Worm (Caenorhabditis elegans): Measurements from ENCODE around the gene pqn-78.
A peak's percentile ranks its signal among the peaks of the same experiment; 100 is the strongest.
"Not testable (repeated sequence)": the region's sequence is repeated elsewhere in the genome, so short reads cannot be mapped to it uniquely, and the experiment has no call there.

Gene pqn-78

DNA sequence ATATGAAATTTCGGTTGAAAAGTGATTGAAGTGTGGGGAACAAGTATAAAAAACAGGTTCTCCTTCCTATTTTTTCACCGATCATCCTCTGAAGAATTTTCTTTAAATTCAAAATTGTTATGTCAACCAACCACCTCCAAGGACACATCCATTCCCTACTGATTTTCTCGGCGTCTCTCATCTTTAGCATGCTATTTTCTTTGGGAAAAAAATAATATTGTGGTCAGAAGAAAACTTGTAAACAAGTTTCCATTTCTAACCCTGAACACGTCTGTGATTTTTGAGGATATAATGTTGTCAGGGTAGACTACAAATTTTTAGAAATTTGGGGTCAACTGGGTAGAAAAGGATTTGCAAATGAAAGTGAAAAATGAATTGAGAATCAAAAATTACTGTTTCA is 22.8 kb upstream of the pqn-78 start:
- no peak for TF ChIP-seq nhr-42 (GFP tag; IDR thresholded peaks at IDR 0.05)
- TF ChIP-seq nhr-28 (tag; optimal IDR thresholded peaks at IDR 0.05): peak; percentile 51

DNA sequence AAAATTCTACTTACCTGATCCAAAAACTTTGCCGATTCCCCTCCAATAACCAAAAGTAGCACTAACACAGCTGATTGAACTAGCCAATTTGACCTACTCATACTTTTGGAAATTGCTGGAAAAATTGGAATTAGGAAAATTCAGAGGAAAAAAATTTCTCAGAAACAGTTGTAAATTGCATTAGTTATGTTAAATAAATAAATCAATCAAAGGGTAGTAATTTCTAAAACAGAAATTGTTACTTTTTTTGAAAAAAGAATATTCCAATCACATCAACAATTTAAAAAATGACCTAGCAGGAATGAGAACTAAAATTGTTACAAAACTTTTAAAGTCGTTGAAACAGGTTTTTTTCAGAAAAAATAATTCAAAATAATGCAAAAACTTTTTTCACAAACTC is 22.1 kb upstream of the pqn-78 start, which contains the start of gene Y105C5A.8:
Gene Y105C5A.8 (minus strand): TSS at position 101 of the 400 bp plus-strand sequence.
- 0 out of 2 replicates have a peak, but pooled peaks have one; percentile 20 for TF ChIP-seq snpc-1.2 (GFP tag; IDR thresholded peaks at IDR 0.05)
- no peak for TF ChIP-seq egl-43 (GFP tag; IDR thresholded peaks at IDR 0.05)

DNA sequence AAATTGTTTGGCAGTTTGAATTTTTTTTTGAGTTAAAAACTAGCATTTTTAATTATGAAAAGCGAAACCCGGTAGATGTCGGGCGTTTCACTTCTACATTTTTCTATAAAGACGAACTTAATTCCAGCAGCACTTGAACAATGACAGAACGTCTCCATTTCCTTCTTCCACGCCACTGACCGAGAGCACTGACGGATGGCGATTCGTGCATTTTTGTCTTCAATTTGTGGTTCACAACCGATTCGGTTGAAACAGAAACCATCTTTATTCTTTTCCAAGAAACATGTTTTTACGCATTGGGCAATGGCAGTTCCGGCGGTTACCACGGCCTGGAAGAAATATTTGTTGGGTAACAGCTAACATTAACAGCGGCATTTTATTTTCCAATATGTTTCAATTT is 18.3 kb upstream of the pqn-78 start:
- TF ChIP-seq snpc-1.2 (GFP tag; IDR thresholded peaks at IDR 0.05) (peak; percentile 79), ceh-28 (tag; optimal IDR thresholded peaks at IDR 0.05) (no peak)

DNA sequence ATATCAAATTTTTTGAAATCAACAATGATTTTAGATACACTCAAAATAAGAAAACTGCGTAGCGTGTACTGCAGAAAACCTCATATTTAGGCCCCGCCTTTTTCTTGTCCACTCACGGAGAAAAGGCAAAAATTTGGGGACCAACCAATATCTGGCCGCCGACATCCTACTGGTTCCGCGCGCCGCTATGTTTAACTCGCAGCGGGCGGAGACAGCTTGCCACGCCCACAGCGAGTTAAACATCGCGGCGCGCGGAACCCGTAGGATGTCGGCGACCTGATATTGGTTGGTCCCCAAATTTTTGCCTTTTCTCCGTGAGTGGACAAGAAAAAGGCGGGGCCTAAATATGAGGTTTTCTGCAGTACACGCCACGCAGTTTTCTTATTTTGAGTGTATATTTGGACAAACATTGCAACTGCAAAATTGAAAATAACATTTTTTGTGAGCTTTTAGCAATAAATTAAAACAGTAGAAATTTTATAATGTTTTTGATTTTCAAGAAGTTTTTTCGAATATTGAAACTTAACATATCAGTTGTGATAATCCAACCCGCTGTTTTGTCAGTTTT is 15.1 kb upstream of the pqn-78 start:
- peak; percentile 95 for TF ChIP-seq snpc-1.2 (GFP tag; IDR thresholded peaks at IDR 0.05)

DNA sequence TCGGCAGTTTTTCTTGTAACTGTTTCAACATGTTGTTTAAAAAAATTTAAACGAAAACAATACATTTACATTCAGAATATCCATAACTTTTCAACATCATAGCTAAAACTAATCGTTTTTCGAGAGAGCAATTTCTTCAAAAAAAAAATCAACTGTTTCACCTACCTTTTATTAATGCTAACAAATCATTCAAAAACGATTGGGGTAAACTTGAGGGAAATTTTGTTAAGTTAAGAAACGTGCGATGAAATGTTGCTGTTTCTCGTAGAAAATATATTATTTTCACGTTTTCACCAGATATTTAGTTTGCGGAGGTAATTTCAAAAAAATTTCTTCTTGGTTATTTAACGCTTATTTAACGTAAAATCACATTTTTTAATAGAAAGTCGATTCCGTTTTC is 11.6 kb upstream of the pqn-78 start:
- TF ChIP-seq snpc-1.2 (GFP tag; IDR thresholded peaks at IDR 0.05) (peak; percentile 70; the same call in 1 of the 2 replicates), F37D6.2 (tag; optimal IDR thresholded peaks at IDR 0.05) (no peak)

DNA sequence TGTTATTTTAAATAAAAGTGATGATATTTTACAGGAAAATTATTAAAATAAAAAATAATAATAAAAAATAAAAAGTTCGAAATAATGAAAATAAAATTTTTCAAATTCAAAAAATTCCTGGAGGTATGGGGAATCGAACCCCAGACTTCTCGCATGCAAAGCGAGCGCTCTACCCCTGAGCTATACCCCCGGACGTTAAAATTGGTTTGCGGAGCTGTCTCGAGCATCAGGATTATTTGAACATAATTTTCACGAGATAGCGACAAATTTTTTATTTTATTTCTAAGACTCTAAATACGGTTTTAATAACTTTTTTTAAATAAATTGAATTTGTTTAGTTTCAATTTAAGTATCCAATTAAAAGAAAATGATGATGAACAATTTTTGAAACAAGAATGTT is 9.4 kb upstream of the pqn-78 start:
- TF ChIP-seq aha-1 (tag): no peak
- peak; percentile 74 for TF ChIP-seq snpc-4 (tag; optimal IDR thresholded peaks at IDR 0.05)
- peak; percentile 43 for TF ChIP-seq lin-38 (GFP tag; IDR thresholded peaks at IDR 0.05)
- TF ChIP-seq pha-4 (GFP tag; IDR thresholded peaks at IDR 0.05): peak; percentile 44; the same call in 1 of the 2 replicates
- TF ChIP-seq pha-4 (tag; optimal IDR thresholded peaks at IDR 0.05): no peak
- TF ChIP-seq ceh-28 (tag; optimal IDR thresholded peaks at IDR 0.05): no peak
- TF ChIP-seq snpc-1.2 (GFP tag; IDR thresholded peaks at IDR 0.05): peak; percentile 98
- TF ChIP-seq daf-16 (GFP tag; optimal IDR thresholded peaks at IDR 0.05): peak in 1 of 2 experiments; percentile 22
- TF ChIP-seq daf-16 (tag; optimal IDR thresholded peaks at IDR 0.05): no peak

DNA sequence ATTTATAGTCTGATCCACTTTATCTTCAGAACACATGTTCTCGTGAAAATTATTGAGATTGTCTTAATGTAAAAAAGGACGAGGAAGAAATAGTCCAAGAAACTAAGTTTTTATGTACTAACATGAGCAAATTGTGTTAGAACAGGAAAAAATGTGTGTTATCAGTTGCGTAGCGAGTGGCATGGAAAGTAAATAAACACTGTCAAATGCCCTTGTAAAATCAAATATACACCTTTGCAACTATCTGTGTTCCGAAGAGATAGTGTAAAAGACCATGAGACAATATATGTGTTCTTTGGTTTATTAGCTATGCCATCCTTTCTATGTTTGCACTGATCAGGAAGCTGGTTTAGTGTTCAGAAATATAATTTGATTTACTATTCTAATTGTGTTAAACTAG is 1.8 kb downstream of the pqn-78 start:
- no peak for TF ChIP-seq lim-7 (GFP tag; IDR thresholded peaks at IDR 0.05)
- peak; percentile 55 for TF ChIP-seq nhr-28 (tag; optimal IDR thresholded peaks at IDR 0.05)
- TF ChIP-seq nhr-237 (tag; optimal IDR thresholded peaks at IDR 0.05): no peak
- no peak for TF ChIP-seq daf-16 (GFP tag; optimal IDR thresholded peaks at IDR 0.05)
- peak; percentile 50 for TF ChIP-seq daf-16 (tag; optimal IDR thresholded peaks at IDR 0.05)
- TF ChIP-seq pqm-1 (tag; optimal IDR thresholded peaks at IDR 0.05): peak; percentile 51
- TF ChIP-seq dmd-8 (GFP tag; IDR thresholded peaks at IDR 0.05): no peak
- TF ChIP-seq skn-1 (tag; optimal IDR thresholded peaks at IDR 0.05): no peak

DNA sequence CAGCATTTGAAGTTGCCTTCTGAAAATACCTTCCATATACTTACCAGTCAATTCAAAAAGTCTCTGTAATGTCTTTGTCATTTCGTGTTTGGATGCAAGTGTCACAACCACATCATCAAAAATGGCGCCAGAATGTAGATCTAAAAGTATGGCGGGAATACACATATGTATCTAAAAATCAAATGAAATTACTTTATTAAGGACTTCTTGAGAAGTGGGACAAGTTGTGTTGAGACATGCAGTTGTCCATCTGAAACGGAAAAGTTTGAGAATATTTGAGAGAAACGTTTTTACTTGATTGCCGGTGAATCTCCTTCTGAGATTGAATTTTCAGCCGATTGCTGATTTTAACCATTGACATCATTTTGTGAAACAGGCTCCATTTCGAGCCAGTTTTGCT is 2.9 kb downstream of the pqn-78 start:
- TF ChIP-seq lin-39 (tag; optimal IDR thresholded peaks at IDR 0.05): no peak
- no peak for TF ChIP-seq unc-130 (GFP tag; optimal IDR thresholded peaks at IDR 0.05)
- peak; percentile 62 for TF ChIP-seq aha-1 (tag)
- TF ChIP-seq unc-62 (GFP tag; optimal IDR thresholded peaks at IDR 0.05 in 1 of 2): peak in 1 of 2 experiments; percentile 83
- TF ChIP-seq unc-62 (tag; optimal IDR thresholded peaks at IDR 0.05): no peak
- TF ChIP-seq mdt-29 (GFP tag; IDR thresholded peaks at IDR 0.05): no peak
- TF ChIP-seq skn-1 (tag; optimal IDR thresholded peaks at IDR 0.05): no peak
- TF ChIP-seq lin-13 (GFP tag; optimal IDR thresholded peaks at IDR 0.05): no peak

DNA sequence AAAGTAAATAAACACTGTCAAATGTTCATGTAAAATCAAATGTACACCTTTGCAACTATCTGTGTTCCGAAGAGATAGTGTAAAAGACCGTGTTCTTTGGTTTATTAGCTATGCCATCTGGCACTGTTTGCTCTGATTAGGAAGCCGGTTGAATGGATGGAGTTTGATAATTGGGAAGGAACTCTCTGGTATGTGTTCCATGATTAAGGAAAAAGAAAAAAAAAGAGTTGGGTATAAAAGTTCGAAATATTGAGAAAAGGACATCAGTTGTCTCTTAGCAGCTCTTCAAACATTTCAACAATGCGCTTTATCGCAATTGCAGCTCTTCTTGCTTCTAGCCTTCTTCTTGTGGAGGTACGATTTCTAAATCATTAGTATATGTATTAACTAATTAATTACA is 4.4 kb downstream of the pqn-78 start, which contains the start of gene abu-5:
Gene abu-5 (plus strand): TSS at position 301 of the 400 bp plus-strand sequence.
- TF ChIP-seq daf-16 (GFP tag; optimal IDR thresholded peaks at IDR 0.05): not testable (repeated sequence)
- peak; percentile 17 for TF ChIP-seq daf-16 (tag; optimal IDR thresholded peaks at IDR 0.05)
